Fruit fly (Drosophila melanogaster): Measurements from ENCODE around the gene Syx8.

The Syx8 gene

dm6 chr3L:16615132-16615709 lies 28.4 kb upstream of the Syx8 start, which contains the start of gene Mo25:
Mo25 (minus strand) TSS chr3L:16615472.
- peak; percentile 54 for TF ChIP-seq CG14711 (tag; optimal IDR thresholded peaks at IDR 0.05)
- no peak for TF ChIP-seq Hr96 (GFP tag; optimal IDR thresholded peaks at IDR 0.05)
- peak; percentile 65 for TF ChIP-seq pad (GFP tag; optimal IDR thresholded peaks at IDR 0.05)
- no peak for TF ChIP-seq ovo (GFP tag; optimal IDR thresholded peaks at IDR 0.05)
- TF ChIP-seq CG33017 (tag; optimal IDR thresholded peaks at IDR 0.05), result peak; percentile 60
- no peak for TF ChIP-seq kay (GFP tag; ENCODE audit: borderline replicate concordance)
- TF ChIP-seq CG7101 (tag; optimal IDR thresholded peaks at IDR 0.05), result peak; percentile 80
- peak; percentile 79 for TF ChIP-seq CG1620 (GFP tag; optimal IDR thresholded peaks at IDR 0.05)
- TF ChIP-seq bab1 (GFP tag; optimal IDR thresholded peaks at IDR 0.05), result peak; percentile 62
- TF ChIP-seq Clk (GFP tag; optimal IDR thresholded peaks at IDR 0.05), result peak; percentile 42
- TF ChIP-seq cic (GFP tag; optimal IDR thresholded peaks at IDR 0.05), result peak; percentile 5
- peak; percentile 60 for TF ChIP-seq toe (GFP tag; optimal IDR thresholded peaks at IDR 0.05)
- TF ChIP-seq cnc (optimal IDR thresholded peaks at IDR 0.05), result no peak
- TF ChIP-seq CG12768 (GFP tag; optimal IDR thresholded peaks at IDR 0.05), result peak; percentile 71
- TF ChIP-seq CG11617 (GFP tag; optimal IDR thresholded peaks at IDR 0.05), result peak; percentile 35
- no peak for TF ChIP-seq CG5204 (GFP tag; optimal IDR thresholded peaks at IDR 0.05)
- peak; percentile 16 for TF ChIP-seq CG7045 (GFP tag; optimal IDR thresholded peaks at IDR 0.05)
- TF ChIP-seq Mnt (GFP tag; optimal IDR thresholded peaks at IDR 0.05), result peak; percentile 76
- peak; percentile 4 for TF ChIP-seq tj (GFP tag; optimal IDR thresholded peaks at IDR 0.05)
- TF ChIP-seq Crg-1 (GFP tag; optimal IDR thresholded peaks at IDR 0.05), result peak; percentile 69

- TF ChIP-seq Mnt (GFP tag; optimal IDR thresholded peaks at IDR 0.05) (peak; percentile 78), cnc (optimal IDR thresholded peaks at IDR 0.05) (no peak), CG1620 (GFP tag; optimal IDR thresholded peaks at IDR 0.05) (no peak), CG14711 (tag; optimal IDR thresholded peaks at IDR 0.05) (peak; percentile 10), Hr96 (GFP tag; optimal IDR thresholded peaks at IDR 0.05) (peak; percentile 1), CG33017 (tag; optimal IDR thresholded peaks at IDR 0.05) (no peak), CG7045 (GFP tag; optimal IDR thresholded peaks at IDR 0.05) (no peak), CG11617 (GFP tag; optimal IDR thresholded peaks at IDR 0.05) (peak; percentile 52), kay (GFP tag; ENCODE audit: borderline replicate concordance) (peak; percentile 94), CG5204 (GFP tag; optimal IDR thresholded peaks at IDR 0.05) (no peak), ovo (GFP tag; optimal IDR thresholded peaks at IDR 0.05) (no peak), Crg-1 (GFP tag; optimal IDR thresholded peaks at IDR 0.05) (no peak), Clk (GFP tag; optimal IDR thresholded peaks at IDR 0.05) (no peak), CG7101 (tag; optimal IDR thresholded peaks at IDR 0.05) (peak; percentile 37), pad (GFP tag; optimal IDR thresholded peaks at IDR 0.05) (no peak), cic (GFP tag; optimal IDR thresholded peaks at IDR 0.05) (no peak), tj (GFP tag; optimal IDR thresholded peaks at IDR 0.05) (peak; percentile 72), toe (GFP tag; optimal IDR thresholded peaks at IDR 0.05) (no peak), CG12768 (GFP tag; optimal IDR thresholded peaks at IDR 0.05) (no peak), bab1 (GFP tag; optimal IDR thresholded peaks at IDR 0.05) (peak; percentile 58)
Observed at dm6 chr3L:16612972-16613371, 26.1 kb upstream of the Syx8 start.

dm6 chr3L:16612152-16612551 lies 25.3 kb upstream of the Syx8 start, which contains the start of gene CG4101:
CG4101 (plus strand) TSS chr3L:16612486.
- TF ChIP-seq CG12768 (GFP tag; optimal IDR thresholded peaks at IDR 0.05) (peak; percentile 82), toe (GFP tag; optimal IDR thresholded peaks at IDR 0.05) (peak; percentile 95), pad (GFP tag; optimal IDR thresholded peaks at IDR 0.05) (peak; percentile 66), Hr96 (GFP tag; optimal IDR thresholded peaks at IDR 0.05) (peak; percentile 85), CG14711 (tag; optimal IDR thresholded peaks at IDR 0.05) (peak; percentile 96), tj (GFP tag; optimal IDR thresholded peaks at IDR 0.05) (peak; percentile 60), bab1 (GFP tag; optimal IDR thresholded peaks at IDR 0.05) (peak; percentile 89), CG7045 (GFP tag; optimal IDR thresholded peaks at IDR 0.05) (peak; percentile 74), CG5204 (GFP tag; optimal IDR thresholded peaks at IDR 0.05) (peak; percentile 93), CG33017 (tag; optimal IDR thresholded peaks at IDR 0.05) (peak; percentile 84), Clk (GFP tag; optimal IDR thresholded peaks at IDR 0.05) (peak; percentile 80), CG11617 (GFP tag; optimal IDR thresholded peaks at IDR 0.05) (peak; percentile 79), cnc (optimal IDR thresholded peaks at IDR 0.05) (no peak), Crg-1 (GFP tag; optimal IDR thresholded peaks at IDR 0.05) (peak; percentile 84), ovo (GFP tag; optimal IDR thresholded peaks at IDR 0.05) (peak; percentile 81), kay (GFP tag; ENCODE audit: borderline replicate concordance) (peak; percentile 96), CG1620 (GFP tag; optimal IDR thresholded peaks at IDR 0.05) (peak; percentile 93), CG7101 (tag; optimal IDR thresholded peaks at IDR 0.05) (peak; percentile 90), cic (GFP tag; optimal IDR thresholded peaks at IDR 0.05) (peak; percentile 11), Mnt (GFP tag; optimal IDR thresholded peaks at IDR 0.05) (peak; percentile 81)

dm6 chr3L:16610201-16610600 lies 23.3 kb upstream of the Syx8 start, which contains the start of gene Prosbeta6:
Prosbeta6 (minus strand) TSS chr3L:16610418.
- TF ChIP-seq CG5204 (GFP tag; optimal IDR thresholded peaks at IDR 0.05) (no peak), cnc (optimal IDR thresholded peaks at IDR 0.05) (peak; percentile 71 to 76), CG14711 (tag; optimal IDR thresholded peaks at IDR 0.05) (peak; percentile 38), bab1 (GFP tag; optimal IDR thresholded peaks at IDR 0.05) (peak; percentile 42), CG12768 (GFP tag; optimal IDR thresholded peaks at IDR 0.05) (no peak)

- TF ChIP-seq toe (GFP tag; optimal IDR thresholded peaks at IDR 0.05), result peak; percentile 47
- TF ChIP-seq CG33017 (tag; optimal IDR thresholded peaks at IDR 0.05), result peak; percentile 43
- TF ChIP-seq CG14711 (tag; optimal IDR thresholded peaks at IDR 0.05), result peak; percentile 49
- peak; percentile 69 for TF ChIP-seq CG7101 (tag; optimal IDR thresholded peaks at IDR 0.05)
- peak; percentile 21 for TF ChIP-seq cic (GFP tag; optimal IDR thresholded peaks at IDR 0.05)
- TF ChIP-seq ovo (GFP tag; optimal IDR thresholded peaks at IDR 0.05), result no peak
- peak; percentile 50 for TF ChIP-seq Crg-1 (GFP tag; optimal IDR thresholded peaks at IDR 0.05)
- peak; percentile 36 for TF ChIP-seq CG11617 (GFP tag; optimal IDR thresholded peaks at IDR 0.05)
- TF ChIP-seq Clk (GFP tag; optimal IDR thresholded peaks at IDR 0.05), result no peak
- TF ChIP-seq Hr96 (GFP tag; optimal IDR thresholded peaks at IDR 0.05), result peak; percentile 65
- TF ChIP-seq CG7045 (GFP tag; optimal IDR thresholded peaks at IDR 0.05), result peak; percentile 64
- TF ChIP-seq CG5204 (GFP tag; optimal IDR thresholded peaks at IDR 0.05), result no peak
- peak; percentile 69 for TF ChIP-seq bab1 (GFP tag; optimal IDR thresholded peaks at IDR 0.05)
- TF ChIP-seq cnc (optimal IDR thresholded peaks at IDR 0.05), result no peak
- TF ChIP-seq CG1620 (GFP tag; optimal IDR thresholded peaks at IDR 0.05), result peak; percentile 61
- peak; percentile 63 for TF ChIP-seq CG12768 (GFP tag; optimal IDR thresholded peaks at IDR 0.05)
- peak; percentile 61 for TF ChIP-seq Mnt (GFP tag; optimal IDR thresholded peaks at IDR 0.05)
- no peak for TF ChIP-seq tj (GFP tag; optimal IDR thresholded peaks at IDR 0.05)
- TF ChIP-seq kay (GFP tag; ENCODE audit: borderline replicate concordance), result no peak
- peak; percentile 32 for TF ChIP-seq pad (GFP tag; optimal IDR thresholded peaks at IDR 0.05)
Observed at dm6 chr3L:16609120-16609519, 22.3 kb upstream of the Syx8 start, which contains the start of gene CG4098. CG4098 (minus strand) TSS chr3L:16609347.
